Fruit fly (Drosophila melanogaster) whole organism, embryonic: ENCODE data around the gene AP-1mu.
A peak's percentile ranks its signal among the peaks of the same experiment; 100 is the strongest.

ENCODE experiments used
- ATbp ChIP-seq: fragments of 200-800 bp; sonication (Bioruptor generic); optimal IDR thresholded peaks from 2 replicates; lab custom pipeline; 2017; ENCODE audit warnings: missing biosample characterization, mild to moderate bottlenecking, missing genetic modification characterization, missing genetic modification reagents
- Atf6 ChIP-seq: fragments of 200-800 bp; sonication (Bioruptor generic); IDR thresholded peaks from 2 replicates; pipeline ENCODE4 v1.3.6; 2022; ENCODE audit warnings: missing biosample characterization, missing genetic modification characterization
- B-H1 ChIP-seq: fragments of 200-800 bp; sonication (Bioruptor generic); IDR thresholded peaks from 3 replicates; pipeline ENCODE4 v1.3.6; 2022; ENCODE audit warnings: missing biosample characterization, missing genetic modification characterization
- BtbVII ChIP-seq: fragments of 200-800 bp; sonication (Bioruptor generic); optimal IDR thresholded peaks from 3 replicates; lab custom pipeline; 2017; ENCODE audit warnings: missing biosample characterization, mild to moderate bottlenecking, missing genetic modification characterization
- Bteb2 ChIP-seq: fragments of 200-800 bp; sonication (Bioruptor generic); optimal IDR thresholded peaks from 2 replicates; lab custom pipeline; 2016; ENCODE audit warnings: missing biosample characterization, missing genetic modification characterization
- CG10431 ChIP-seq: fragments of 200-800 bp; sonication (Bioruptor generic); optimal IDR thresholded peaks from 3 replicates; lab custom pipeline; 2018; ENCODE audit warnings: missing biosample characterization, mild to moderate bottlenecking, missing genetic modification characterization
- CG12071 ChIP-seq: fragments of 200-800 bp; sonication (Bioruptor generic); optimal IDR thresholded peaks from 3 replicates; lab custom pipeline; 2018; ENCODE audit warnings: missing biosample characterization, mild to moderate bottlenecking, missing genetic modification characterization
- CG13123 ChIP-seq: fragments of 200-800 bp; sonication (Bioruptor generic); optimal IDR thresholded peaks from 2 replicates; lab custom pipeline; 2016; ENCODE audit warnings: missing biosample characterization, missing genetic modification characterization
- CG13624 ChIP-seq: fragments of 200-800 bp; sonication (Bioruptor generic); optimal IDR thresholded peaks from 2 replicates; lab custom pipeline; 2016; ENCODE audit warnings: missing biosample characterization, missing genetic modification characterization
- CG1792 ChIP-seq: fragments of 200-800 bp; sonication (Bioruptor generic); optimal IDR thresholded peaks from 2 replicates; lab custom pipeline; 2016; ENCODE audit warnings: missing biosample characterization, missing genetic modification characterization
- CG30431 ChIP-seq: fragments of 200-800 bp; sonication (Bioruptor generic); optimal IDR thresholded peaks from 2 replicates; lab custom pipeline; 2017; ENCODE audit warnings: missing biosample characterization, missing genetic modification characterization
- CG32767 ChIP-seq: fragments of 200-800 bp; sonication (Bioruptor generic); IDR thresholded peaks from 2 replicates; pipeline ENCODE4 v1.3.6; 2022; ENCODE audit warnings: missing biosample characterization, missing genetic modification characterization
- CG42726 ChIP-seq: fragments of 200-800 bp; sonication (Bioruptor generic); IDR thresholded peaks from 2 replicates; pipeline ENCODE4 v1.3.6; 2022; ENCODE audit warnings: missing biosample characterization, missing genetic modification characterization; ENCODE audit not compliant: partially characterized antibody
- CG5180 ChIP-seq: fragments of 200-800 bp; sonication (Bioruptor generic); optimal IDR thresholded peaks from 3 replicates; lab custom pipeline; 2017; ENCODE audit warnings: missing biosample characterization, missing genetic modification characterization, mild to moderate bottlenecking, moderate library complexity, missing genetic modification reagents
- CG6175 ChIP-seq: fragments of 200-800 bp; sonication (Bioruptor generic); IDR thresholded peaks from 3 replicates; pipeline ENCODE4 v1.3.6; 2022; ENCODE audit warnings: missing biosample characterization, missing genetic modification characterization
- CG6683 ChIP-seq: fragments of 200-800 bp; sonication (Bioruptor generic); optimal IDR thresholded peaks from 2 replicates; lab custom pipeline; 2017; ENCODE audit warnings: missing biosample characterization, mild to moderate bottlenecking, missing genetic modification characterization, missing genetic modification reagents
- CG6765 ChIP-seq: fragments of 200-800 bp; sonication (Bioruptor generic); optimal IDR thresholded peaks from 3 replicates; lab custom pipeline; 2017; ENCODE audit warnings: missing biosample characterization, mild to moderate bottlenecking, missing genetic modification characterization
- CG6791 ChIP-seq: fragments of 200-800 bp; sonication (Bioruptor generic); IDR thresholded peaks from 3 replicates; pipeline ENCODE4 v1.3.6; 2022; ENCODE audit warnings: missing biosample characterization, missing genetic modification characterization; ENCODE audit not compliant: partially characterized antibody
- CG8290 ChIP-seq, 3 experiments: fragments of 200-800 bp; sonication (Bioruptor generic); optimal IDR thresholded peaks; 2 replicates each; lab custom pipeline; 2016 to 2019; ENCODE audit warnings: missing biosample characterization in 3 of 3, missing genetic modification characterization in 3 of 3, mild to moderate bottlenecking in 2 of 3, moderate library complexity in 1 of 3
- CG8359 ChIP-seq: fragments of 200-800 bp; sonication (Bioruptor generic); optimal IDR thresholded peaks from 2 replicates; lab custom pipeline; 2017; ENCODE audit warnings: missing biosample characterization, mild to moderate bottlenecking, missing genetic modification characterization, borderline replicate concordance
- CG9876 ChIP-seq: fragments of 200-800 bp; sonication (Bioruptor generic); optimal IDR thresholded peaks from 2 replicates; lab custom pipeline; 2016; ENCODE audit warnings: missing biosample characterization, missing genetic modification characterization
- ERR ChIP-seq: fragments of 200-800 bp; sonication (Bioruptor generic); optimal IDR thresholded peaks from 2 replicates; lab custom pipeline; 2016; ENCODE audit warnings: missing biosample characterization, missing genetic modification characterization
- GATAe ChIP-seq: fragments of 200-800 bp; sonication (Bioruptor generic); conservative IDR thresholded peaks from 2 replicates; pipeline ENCODE4 v1.3.6; 2022; ENCODE audit warnings: missing biosample characterization, missing genetic modification characterization
- Lpt ChIP-seq: fragments of >200 bp; optimal IDR thresholded peaks from 2 replicates; lab custom pipeline; 2018; ENCODE audit warnings: missing biosample characterization, missing genetic modification characterization
- Nf-YA ChIP-seq: fragments of 200-800 bp; sonication (Bioruptor generic); IDR thresholded peaks from 2 replicates; pipeline ENCODE4 v1.3.6; 2022; ENCODE audit warnings: missing biosample characterization, missing genetic modification characterization
- Spps ChIP-seq: fragments of 200-800 bp; sonication (Bioruptor generic); optimal IDR thresholded peaks from 2 replicates; lab custom pipeline; 2018; ENCODE audit warnings: missing biosample characterization, mild to moderate bottlenecking, missing genetic modification characterization
- Sry-β ChIP-seq: fragments of 200-800 bp; sonication (Bioruptor generic); optimal IDR thresholded peaks from 2 replicates; lab custom pipeline; 2018; ENCODE audit warnings: missing biosample characterization, mild to moderate bottlenecking, missing genetic modification characterization, moderate library complexity
- ac ChIP-seq: fragments of 200-800 bp; sonication (Bioruptor generic); optimal IDR thresholded peaks from 3 replicates; lab custom pipeline; 2017; ENCODE audit warnings: missing biosample characterization, mild to moderate bottlenecking, missing genetic modification characterization
- aop ChIP-seq: fragments of 200-800 bp; sonication (Bioruptor generic); IDR thresholded peaks from 2 replicates; pipeline ENCODE4 v1.3.6; 2022; ENCODE audit warnings: missing biosample characterization, missing genetic modification characterization
- cg ChIP-seq: fragments of 200-800 bp; sonication (Bioruptor generic); optimal IDR thresholded peaks from 3 replicates; lab custom pipeline; 2019; ENCODE audit warnings: missing biosample characterization, mild to moderate bottlenecking, missing genetic modification characterization, moderate library complexity
- chn ChIP-seq: fragments of 200-800 bp; sonication (Bioruptor generic); optimal IDR thresholded peaks from 2 replicates; lab custom pipeline; 2016; ENCODE audit warnings: missing biosample characterization, missing genetic modification characterization
- crc ChIP-seq: fragments of 200-800 bp; sonication (Bioruptor generic); optimal IDR thresholded peaks from 2 replicates; lab custom pipeline; 2016; ENCODE audit warnings: missing biosample characterization, missing genetic modification characterization
- danr ChIP-seq: fragments of 200-800 bp; sonication (Bioruptor generic); IDR thresholded peaks from 2 replicates; pipeline ENCODE4 v1.3.6; 2022; ENCODE audit warnings: missing biosample characterization, missing genetic modification characterization
- dysf ChIP-seq: fragments of 200-800 bp; sonication (Bioruptor generic); IDR thresholded peaks from 3 replicates; pipeline ENCODE4 v1.3.6; 2022; ENCODE audit warnings: missing biosample characterization, missing genetic modification characterization
- fd64A ChIP-seq: fragments of 200-800 bp; sonication (Bioruptor generic); optimal IDR thresholded peaks from 3 replicates; lab custom pipeline; 2018; ENCODE audit warnings: missing biosample characterization, mild to moderate bottlenecking, missing genetic modification characterization
- ftz-f1 ChIP-seq: fragments of 200-800 bp; sonication (Bioruptor generic); optimal IDR thresholded peaks from 2 replicates; lab custom pipeline; 2016; ENCODE audit warnings: missing biosample characterization, missing genetic modification characterization
- hkb ChIP-seq, 2 experiments: fragments of 200-800 bp in 1 of 2; fragments of >200 bp in 1 of 2; sonication (Bioruptor generic) in 1 of 2; IDR thresholded peaks in 1 of 2; optimal IDR thresholded peaks in 1 of 2; 2 replicates each; pipeline versions ENCODE4 v1.3.6 to Lab custom; 2017 to 2022; ENCODE audit warnings: missing biosample characterization in 1 of 2, missing genetic modification characterization in 1 of 2
- luna ChIP-seq: fragments of 200-800 bp; sonication (Bioruptor generic); optimal IDR thresholded peaks from 2 replicates; lab custom pipeline; 2016; ENCODE audit warnings: missing biosample characterization, missing genetic modification characterization
- phol ChIP-seq: fragments of 200-800 bp; sonication (Bioruptor generic); optimal IDR thresholded peaks from 3 replicates; lab custom pipeline; 2018; ENCODE audit warnings: missing biosample characterization, mild to moderate bottlenecking, missing genetic modification characterization, moderate library complexity
- pita ChIP-seq: fragments of 200-800 bp; sonication (Bioruptor generic); optimal IDR thresholded peaks from 2 replicates; lab custom pipeline; 2017; ENCODE audit warnings: missing biosample characterization, mild to moderate bottlenecking, missing genetic modification characterization
- rib ChIP-seq: fragments of 200-800 bp; sonication (Bioruptor generic); IDR thresholded peaks from 2 replicates; pipeline ENCODE4 v1.3.6; 2022; ENCODE audit warnings: missing biosample characterization, missing genetic modification characterization
- seq ChIP-seq: fragments of 200-800 bp; sonication (Bioruptor generic); IDR thresholded peaks from 2 replicates; pipeline ENCODE4 v1.3.6; 2022; ENCODE audit warnings: missing biosample characterization, missing genetic modification characterization
- ssp ChIP-seq: fragments of 200-800 bp; sonication (Bioruptor generic); IDR thresholded peaks from 2 replicates; pipeline ENCODE4 v1.3.6; 2022; ENCODE audit warnings: missing biosample characterization, missing genetic modification characterization
- twi ChIP-seq: fragments of 200-800 bp; optimal IDR thresholded peaks from 2 replicates; lab custom pipeline; 2019; ENCODE audit warnings: missing biosample characterization, mild to moderate bottlenecking, missing genetic modification characterization, moderate library complexity
- vfl ChIP-seq: fragments of 200-800 bp; sonication (Bioruptor generic); optimal IDR thresholded peaks from 2 replicates; lab custom pipeline; 2016; ENCODE audit warnings: missing biosample characterization, missing genetic modification characterization
- vnd ChIP-seq: fragments of 200-800 bp; sonication (Bioruptor generic); IDR thresholded peaks from 3 replicates; pipeline ENCODE4 v1.3.6; 2022; ENCODE audit warnings: missing biosample characterization, missing genetic modification characterization; ENCODE audit not compliant: partially characterized antibody
- wor ChIP-seq: fragments of 200-800 bp; sonication (Bioruptor generic); IDR thresholded peaks from 2 replicates; pipeline ENCODE4 v1.3.6; 2022; ENCODE audit warnings: missing biosample characterization, missing genetic modification characterization

Gene AP-1mu

dm6 chr3R:9533181-9534124, 25.9 kb downstream of the AP-1mu start (continued):
- TF ChIP-seq CG6765 (GFP tag; lab: Kevin White, UChicago) = peak; percentile 97
- TF ChIP-seq cg (GFP tag; lab: Kevin White, UChicago) = no peak
- TF ChIP-seq Bteb2 (GFP tag; lab: Kevin White, UChicago) = peak; percentile 88
- no peak for TF ChIP-seq hkb (optimal IDR thresholded peaks at IDR 0.05; lab: Kevin White, UChicago)
- TF ChIP-seq hkb (GFP tag; IDR thresholded peaks at IDR 0.05; lab: Robert Waterston, UW) = peak; percentile 89
- peak; percentile 93 for TF ChIP-seq Atf6 (GFP tag; lab: Robert Waterston, UW)
- TF ChIP-seq CG5180 (GFP tag; lab: Kevin White, UChicago) = peak; percentile 84
- TF ChIP-seq CG8359 = peak; percentile 87
- TF ChIP-seq vnd (GFP tag; lab: Robert Waterston, UW) = 0 out of 3 replicates have a peak, but pooled peaks have one; percentile 28
- TF ChIP-seq CG30431 (GFP tag; lab: Kevin White, UChicago) = peak; percentile 89
- TF ChIP-seq rib = no peak; the same call in 1 of the 2 replicates
- peak; percentile 87 for TF ChIP-seq CG32767 (GFP tag; lab: Robert Waterston, UW)
- TF ChIP-seq vfl (GFP tag; lab: Kevin White, UChicago) = peak; percentile 94
- peak; percentile 87 for TF ChIP-seq CG13123 (GFP tag; lab: Kevin White, UChicago)
- TF ChIP-seq CG6791 (GFP tag; lab: Robert Waterston, UW) = no peak
- TF ChIP-seq ssp = peak; percentile 83
- peak; percentile 91 for TF ChIP-seq CG10431 (GFP tag; lab: Kevin White, UChicago)
- peak; percentile 87 for TF ChIP-seq twi
- TF ChIP-seq CG6683 (GFP tag; lab: Kevin White, UChicago) = peak; percentile 94
- TF ChIP-seq CG13624 (GFP tag; lab: Kevin White, UChicago) = peak; percentile 83
- TF ChIP-seq CG9876 (GFP tag; lab: Kevin White, UChicago) = peak; percentile 67
- TF ChIP-seq ERR (GFP tag; lab: Kevin White, UChicago) = peak; percentile 86
- peak; percentile 84 for TF ChIP-seq Spps (tag; lab: Kevin White, UChicago)
- peak; percentile 86 for TF ChIP-seq crc (GFP tag; lab: Kevin White, UChicago)
- TF ChIP-seq wor (GFP tag; lab: Robert Waterston, UW) = peak; percentile 90
- peak; percentile 71 for TF ChIP-seq Sry-β (GFP tag; lab: Kevin White, UChicago)
- peak; percentile 97 for TF ChIP-seq dysf (GFP tag; lab: Robert Waterston, UW)
- TF ChIP-seq ac = peak; percentile 70
- peak; percentile 86 for TF ChIP-seq CG1792 (GFP tag; lab: Kevin White, UChicago)
- peak; percentile 96 for TF ChIP-seq phol (tag; lab: Kevin White, UChicago)
- no peak for TF ChIP-seq pita (GFP tag; lab: Kevin White, UChicago)
- TF ChIP-seq Lpt (GFP tag; lab: Kevin White, UChicago) = no peak
- TF ChIP-seq fd64A (GFP tag; lab: Kevin White, UChicago) = peak; percentile 80
- TF ChIP-seq CG8290 (GFP tag; optimal IDR thresholded peaks at IDR 0.05; lab: Kevin White, UChicago) = peak; percentile 85
- TF ChIP-seq CG8290 (tag; optimal IDR thresholded peaks at IDR 0.05; lab: Kevin White, UChicago) = peak; percentile 71 to 77
- TF ChIP-seq B-H1 (GFP tag; lab: Robert Waterston, UW) = peak; percentile 79
- 0 out of 2 replicates have a peak, but pooled peaks have one; percentile 35 for TF ChIP-seq aop
- TF ChIP-seq seq (GFP tag; lab: Robert Waterston, UW) = peak; percentile 91
- TF ChIP-seq chn (GFP tag; lab: Kevin White, UChicago) = peak; percentile 89
- TF ChIP-seq luna (GFP tag; lab: Kevin White, UChicago) = peak; percentile 44
- TF ChIP-seq ftz-f1 = peak; percentile 50
- 0 out of 2 replicates have a peak, but pooled peaks have one; percentile 1 for TF ChIP-seq CG42726 (GFP tag; lab: Robert Waterston, UW)
- TF ChIP-seq GATAe (GFP tag; lab: Robert Waterston, UW) = 0 out of 2 replicates have a peak, but pooled peaks have one; percentile 15
- peak; percentile 92 for TF ChIP-seq danr (GFP tag; lab: Robert Waterston, UW)
- peak; percentile 82 for TF ChIP-seq CG6175 (GFP tag; lab: Robert Waterston, UW)
- TF ChIP-seq Nf-YA (GFP tag; lab: Robert Waterston, UW) = peak; percentile 81
- peak; percentile 94 for TF ChIP-seq ATbp (GFP tag; lab: Kevin White, UChicago)
- peak; percentile 99 for TF ChIP-seq BtbVII (GFP tag; lab: Kevin White, UChicago)
- TF ChIP-seq CG12071 = peak; percentile 92
